Fruit fly (Drosophila melanogaster) whole organism: ENCODE results near the gene Tps1.

ENCODE experiments used
- CG8478 ChIP-seq: fragments of >200 bp; optimal IDR thresholded peaks from 2 replicates; lab custom pipeline; 2018; ENCODE audit warnings: inconsistent platforms
- Dll ChIP-seq: fragments of >200 bp; optimal IDR thresholded peaks from 2 replicates; lab custom pipeline; 2017
- EcR ChIP-seq, 2 experiments: fragments of >200 bp; optimal IDR thresholded peaks; 2 replicates each; lab custom pipeline; 2017; ENCODE audit warnings: missing biosample characterization in 2 of 2, missing genetic modification characterization in 2 of 2, missing genetic modification reagents in 2 of 2
- pan ChIP-seq: fragments of >200 bp; optimal IDR thresholded peaks from 2 replicates; lab custom pipeline; 2017
- psq ChIP-seq: fragments of >200 bp; optimal IDR thresholded peaks from 2 replicates; lab custom pipeline; 2017
- usp ChIP-seq: fragments of >200 bp; optimal IDR thresholded peaks from 2 replicates; lab custom pipeline; 2017; ENCODE audit warnings: missing biosample characterization, missing genetic modification characterization, mixed read lengths

DNA sequence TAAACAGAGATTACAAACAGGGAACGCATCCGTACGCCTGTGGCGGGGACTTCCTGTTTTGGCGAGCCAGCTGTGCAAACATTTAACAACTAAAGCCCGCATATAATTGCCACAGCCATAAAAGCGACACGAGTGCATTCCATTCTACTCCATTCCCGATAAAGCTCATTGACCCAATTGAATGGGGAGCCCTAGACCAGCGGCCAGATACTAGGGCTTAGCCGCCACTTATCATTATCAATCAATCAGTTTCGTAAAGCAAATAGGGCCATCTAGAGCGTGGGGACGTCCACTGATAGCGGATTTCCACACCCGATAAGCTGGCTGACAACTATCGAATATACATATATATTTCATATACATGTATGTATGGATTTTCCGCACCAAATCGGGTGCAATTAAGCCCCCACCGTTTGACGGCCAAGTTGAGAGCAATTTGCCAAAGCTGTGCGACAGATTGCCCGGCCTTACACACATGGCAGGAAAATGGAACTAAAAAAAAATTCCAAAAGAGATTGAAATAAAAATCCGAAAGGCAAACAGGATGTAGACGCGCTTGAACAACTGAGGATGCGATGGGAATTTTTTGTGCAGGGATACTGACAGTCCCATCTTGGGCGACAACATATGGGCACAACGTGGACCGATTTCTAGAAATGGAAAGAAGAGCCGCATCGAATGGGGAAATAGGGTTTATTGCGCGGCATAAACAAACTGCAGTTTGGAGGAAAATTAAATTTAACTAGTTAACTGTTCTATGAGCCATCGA lies 15.1 kb upstream of the Tps1 start:
- TF ChIP-seq usp (GFP tag; lab: Kevin White, UChicago) (no peak), EcR (GFP tag; optimal IDR thresholded peaks at IDR 0.05; lab: Kevin White, UChicago) (no peak), pan (lab: Kevin White, UChicago) (no peak), psq (lab: Kevin White, UChicago) (no peak), CG8478 (no peak), Dll (lab: Kevin White, UChicago) (no peak)
